Worm (Caenorhabditis elegans): ENCODE results near the gene F46H5.11.

DNA sequence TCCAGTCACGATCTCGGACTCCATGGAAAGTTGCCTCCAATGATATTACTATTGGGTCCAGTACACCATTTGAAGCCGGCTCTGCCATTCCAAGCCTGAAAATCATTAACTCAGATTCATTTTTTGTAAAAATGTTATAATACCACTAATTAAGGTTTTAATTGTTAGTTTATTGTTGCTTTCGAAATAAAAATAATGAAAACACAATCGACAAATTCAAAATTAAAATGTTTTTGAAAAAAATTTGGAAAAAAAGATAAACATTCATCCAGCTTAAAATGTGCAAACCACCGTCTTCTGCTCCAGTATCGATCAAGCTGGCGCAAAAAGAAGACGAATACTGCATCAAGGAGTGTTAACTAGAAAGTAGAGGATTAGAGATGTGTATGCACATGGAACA, 15.0 kb downstream of the F46H5.11 start, which contains the start of gene F46H5.5:
- TF ChIP-seq aly-2 (tag; optimal IDR thresholded peaks at IDR 0.05): no peak
- TF ChIP-seq lin-13 (GFP tag; optimal IDR thresholded peaks at IDR 0.05): no peak
- no peak for TF ChIP-seq fkh-10 (GFP tag; optimal IDR thresholded peaks at IDR 0.05)
